Fruit fly (Drosophila melanogaster) whole organism, embryonic: ENCODE measurements around the gene Est-Q.

ENCODE experiments used
- ATbp ChIP-seq: fragments of 200-800 bp; sonication (Bioruptor generic); optimal IDR thresholded peaks from 2 replicates; lab custom pipeline; 2017; ENCODE audit warnings: missing biosample characterization, mild to moderate bottlenecking, missing genetic modification characterization, missing genetic modification reagents
- Blimp-1 ChIP-seq: fragments of 200-800 bp; sonication (Bioruptor generic); optimal IDR thresholded peaks from 3 replicates; lab custom pipeline; 2018; ENCODE audit warnings: missing biosample characterization, missing genetic modification characterization, mild to moderate bottlenecking, moderate library complexity, missing genetic modification reagents
- Bteb2 ChIP-seq: fragments of 200-800 bp; sonication (Bioruptor generic); optimal IDR thresholded peaks from 2 replicates; lab custom pipeline; 2016; ENCODE audit warnings: missing biosample characterization, missing genetic modification characterization
- CG10209 ChIP-seq: fragments of 200-800 bp; sonication (Bioruptor generic); optimal IDR thresholded peaks from 3 replicates; lab custom pipeline; 2017; ENCODE audit warnings: missing biosample characterization, mild to moderate bottlenecking, missing genetic modification characterization, missing genetic modification reagents
- CG10543 ChIP-seq: fragments of 200-800 bp; sonication (Bioruptor generic); optimal IDR thresholded peaks from 3 replicates; lab custom pipeline; 2017; ENCODE audit warnings: missing biosample characterization, mild to moderate bottlenecking, missing genetic modification characterization, moderate library complexity
- CG11085 ChIP-seq: fragments of 200-800 bp; sonication (Bioruptor generic); IDR thresholded peaks from 2 replicates; pipeline ENCODE4 v1.3.6; 2022; ENCODE audit warnings: missing biosample characterization, missing genetic modification characterization
- CG11504 ChIP-seq: fragments of 200-800 bp; sonication (Bioruptor generic); optimal IDR thresholded peaks from 3 replicates; lab custom pipeline; 2019; ENCODE audit warnings: missing biosample characterization, mild to moderate bottlenecking, missing genetic modification characterization, moderate library complexity
- CG12744 ChIP-seq: fragments of 200-800 bp; sonication (Bioruptor generic); optimal IDR thresholded peaks from 2 replicates; lab custom pipeline; 2016; ENCODE audit warnings: missing biosample characterization, missing genetic modification characterization
- CG14441 ChIP-seq: fragments of 200-800 bp; sonication (Bioruptor generic); IDR thresholded peaks from 2 replicates; pipeline ENCODE4 v1.3.6; 2022; ENCODE audit warnings: missing biosample characterization, missing genetic modification characterization
- CG1603 ChIP-seq: fragments of 200-800 bp; sonication (Bioruptor generic); optimal IDR thresholded peaks from 2 replicates; lab custom pipeline; 2019; ENCODE audit warnings: missing biosample characterization, mild to moderate bottlenecking, missing genetic modification characterization, moderate library complexity
- CG16815 ChIP-seq: fragments of 200-800 bp; sonication (Bioruptor generic); optimal IDR thresholded peaks from 3 replicates; lab custom pipeline; 2017; ENCODE audit warnings: missing biosample characterization, mild to moderate bottlenecking, missing genetic modification characterization
- CG17612 ChIP-seq: fragments of 200-800 bp; sonication (Bioruptor generic); IDR thresholded peaks from 2 replicates; pipeline ENCODE4 v1.3.6; 2022; ENCODE audit warnings: missing biosample characterization, missing genetic modification characterization
- CG2678 ChIP-seq: fragments of 200-800 bp; sonication (Bioruptor generic); optimal IDR thresholded peaks from 3 replicates; lab custom pipeline; 2019; ENCODE audit warnings: missing biosample characterization, mild to moderate bottlenecking, missing genetic modification characterization, moderate library complexity
- CG31388 ChIP-seq: fragments of 200-800 bp; sonication (Bioruptor generic); optimal IDR thresholded peaks from 2 replicates; lab custom pipeline; 2016; ENCODE audit warnings: missing biosample characterization, missing genetic modification characterization
- CG6765 ChIP-seq: fragments of 200-800 bp; sonication (Bioruptor generic); optimal IDR thresholded peaks from 3 replicates; lab custom pipeline; 2017; ENCODE audit warnings: missing biosample characterization, mild to moderate bottlenecking, missing genetic modification characterization
- Dip3 ChIP-seq: fragments of 200-800 bp; sonication (Bioruptor generic); optimal IDR thresholded peaks from 3 replicates; lab custom pipeline; 2016; ENCODE audit warnings: missing biosample characterization, missing genetic modification characterization
- Gug ChIP-seq: fragments of 200-800 bp; sonication (Bioruptor generic); IDR thresholded peaks from 4 replicates; pipeline ENCODE4 v1.3.6; 2022; ENCODE audit warnings: missing biosample characterization, missing genetic modification characterization
- HLH54F ChIP-seq: fragments of 200-800 bp; sonication (Bioruptor generic); optimal IDR thresholded peaks from 3 replicates; lab custom pipeline; 2016; ENCODE audit warnings: missing biosample characterization, missing genetic modification characterization
- Hr51 ChIP-seq, 2 experiments: fragments of 200-800 bp; sonication (Bioruptor generic); optimal IDR thresholded peaks; 2 replicates in 1 of 2; 3 replicates in 1 of 2; lab custom pipeline; 2016 to 2018; ENCODE audit warnings: missing biosample characterization in 2 of 2, missing genetic modification characterization in 2 of 2, mild to moderate bottlenecking in 1 of 2, moderate library complexity in 1 of 2
- Kr ChIP-seq: fragments of 200-800 bp; sonication (Bioruptor generic); optimal IDR thresholded peaks from 2 replicates; lab custom pipeline; 2017; ENCODE audit warnings: missing biosample characterization, mild to moderate bottlenecking, missing genetic modification characterization
- MBD-R2 ChIP-seq: fragments of 200-800 bp; sonication (Bioruptor generic); IDR thresholded peaks from 2 replicates; pipeline ENCODE4 v1.3.6; 2022; ENCODE audit warnings: missing biosample characterization, missing genetic modification characterization
- Myb ChIP-seq: fragments of 200-800 bp; sonication (Bioruptor generic); optimal IDR thresholded peaks from 2 replicates; lab custom pipeline; 2016; ENCODE audit warnings: missing biosample characterization, missing genetic modification characterization
- Oaz ChIP-seq: fragments of 200-800 bp; sonication (Bioruptor generic); IDR thresholded peaks from 2 replicates; pipeline ENCODE4 v1.3.6; 2022; ENCODE audit warnings: missing biosample characterization, missing genetic modification characterization
- PHDP ChIP-seq: fragments of 200-800 bp; sonication (Bioruptor generic); optimal IDR thresholded peaks from 3 replicates; lab custom pipeline; 2018; ENCODE audit warnings: missing biosample characterization, mild to moderate bottlenecking, missing genetic modification characterization, moderate library complexity
- Ravus ChIP-seq: fragments of 200-800 bp; sonication (Bioruptor generic); IDR thresholded peaks from 2 replicates; pipeline ENCODE4 v1.3.6; 2022; ENCODE audit warnings: missing biosample characterization, missing genetic modification characterization
- Tbp ChIP-seq: fragments of >200 bp; optimal IDR thresholded peaks from 2 replicates; lab custom pipeline; 2018; ENCODE audit warnings: missing biosample characterization, missing genetic modification characterization
- ac ChIP-seq: fragments of 200-800 bp; sonication (Bioruptor generic); optimal IDR thresholded peaks from 3 replicates; lab custom pipeline; 2017; ENCODE audit warnings: missing biosample characterization, mild to moderate bottlenecking, missing genetic modification characterization
- ato ChIP-seq: fragments of 200-800 bp; sonication (Bioruptor generic); IDR thresholded peaks from 2 replicates; pipeline ENCODE4 v1.3.6; 2022; ENCODE audit warnings: missing biosample characterization, missing genetic modification characterization; ENCODE audit not compliant: partially characterized antibody
- btn ChIP-seq: fragments of 200-800 bp; sonication (Bioruptor generic); optimal IDR thresholded peaks from 2 replicates; lab custom pipeline; 2016; ENCODE audit warnings: missing biosample characterization, missing genetic modification characterization
- cas ChIP-seq: fragments of 200-800 bp; sonication (Bioruptor generic); IDR thresholded peaks from 2 replicates; pipeline ENCODE4 v1.3.6; 2022; ENCODE audit warnings: missing biosample characterization, missing genetic modification characterization
- crc ChIP-seq: fragments of 200-800 bp; sonication (Bioruptor generic); optimal IDR thresholded peaks from 2 replicates; lab custom pipeline; 2016; ENCODE audit warnings: missing biosample characterization, missing genetic modification characterization
- dati ChIP-seq: fragments of 200-800 bp; sonication (Bioruptor generic); IDR thresholded peaks from 2 replicates; pipeline ENCODE4 v1.3.6; 2022; ENCODE audit warnings: missing biosample characterization, missing genetic modification characterization
- dysf ChIP-seq: fragments of 200-800 bp; sonication (Bioruptor generic); IDR thresholded peaks from 3 replicates; pipeline ENCODE4 v1.3.6; 2022; ENCODE audit warnings: missing biosample characterization, missing genetic modification characterization
- ewg ChIP-seq: fragments of 200-800 bp; sonication (Bioruptor generic); optimal IDR thresholded peaks from 3 replicates; lab custom pipeline; 2017; ENCODE audit warnings: mild to moderate bottlenecking, missing biosample characterization, missing genetic modification reagents, missing genetic modification characterization
- inv ChIP-seq: fragments of 200-800 bp; sonication (Bioruptor generic); IDR thresholded peaks from 2 replicates; pipeline ENCODE4 v1.3.6; 2022; ENCODE audit warnings: missing biosample characterization, missing genetic modification characterization; ENCODE audit not compliant: partially characterized antibody
- klu ChIP-seq: fragments of 200-800 bp; sonication (Bioruptor generic); IDR thresholded peaks from 2 replicates; pipeline ENCODE4 v1.3.6; 2022; ENCODE audit warnings: missing biosample characterization, missing genetic modification characterization
- lilli ChIP-seq: fragments of 200-800 bp; sonication (Bioruptor generic); optimal IDR thresholded peaks from 3 replicates; lab custom pipeline; 2016; ENCODE audit warnings: missing biosample characterization, missing genetic modification characterization
- nau ChIP-seq: fragments of 200-800 bp; sonication (Bioruptor generic); optimal IDR thresholded peaks from 3 replicates; lab custom pipeline; 2017; ENCODE audit warnings: missing biosample characterization, mild to moderate bottlenecking, missing genetic modification characterization, missing genetic modification reagents
- org-1 ChIP-seq: fragments of 200-800 bp; sonication (Bioruptor generic); optimal IDR thresholded peaks from 2 replicates; lab custom pipeline; 2017; ENCODE audit warnings: missing biosample characterization, missing genetic modification characterization
- pan ChIP-seq, 4 experiments: fragments of >200 bp in 3 of 4; fragments of 200-800 bp in 1 of 4; sonication (Bioruptor generic) in 1 of 4; optimal IDR thresholded peaks in 3 of 4; IDR thresholded peaks in 1 of 4; 2 replicates each; pipeline versions ENCODE4 v1.3.6 to Lab custom; 2017 to 2022; ENCODE audit warnings: missing biosample characterization in 2 of 4, missing genetic modification characterization in 2 of 4, mixed read lengths in 1 of 4
- pum ChIP-seq: fragments of 200-800 bp; sonication (Bioruptor generic); optimal IDR thresholded peaks from 2 replicates; lab custom pipeline; 2016; ENCODE audit warnings: missing biosample characterization, missing genetic modification characterization
- rib ChIP-seq: fragments of 200-800 bp; sonication (Bioruptor generic); IDR thresholded peaks from 2 replicates; pipeline ENCODE4 v1.3.6; 2022; ENCODE audit warnings: missing biosample characterization, missing genetic modification characterization
- ro ChIP-seq: fragments of 200-800 bp; sonication (Bioruptor generic); IDR thresholded peaks from 2 replicates; pipeline ENCODE4 v1.3.6; 2022; ENCODE audit warnings: missing biosample characterization, missing genetic modification characterization
- row ChIP-seq: fragments of 200-800 bp; sonication (Bioruptor generic); IDR thresholded peaks from 3 replicates; pipeline ENCODE4 v1.3.6; 2022; ENCODE audit warnings: missing biosample characterization, missing genetic modification characterization
- sqz ChIP-seq: fragments of 200-800 bp; sonication (Bioruptor generic); optimal IDR thresholded peaks from 3 replicates; lab custom pipeline; 2018; ENCODE audit warnings: missing biosample characterization, mild to moderate bottlenecking, missing genetic modification characterization
- ttk ChIP-seq: fragments of 200-800 bp; sonication (Bioruptor generic); IDR thresholded peaks from 2 replicates; pipeline ENCODE4 v2.1.2; 2022; ENCODE audit warnings: missing biosample characterization, missing genetic modification characterization
- tx ChIP-seq: fragments of 200-800 bp; sonication (Bioruptor generic); optimal IDR thresholded peaks from 2 replicates; lab custom pipeline; 2016; ENCODE audit warnings: missing biosample characterization, missing genetic modification characterization
- unc-4 ChIP-seq: fragments of 200-800 bp; sonication (Bioruptor generic); IDR thresholded peaks from 2 replicates; pipeline ENCODE4 v1.3.6; 2022; ENCODE audit warnings: missing biosample characterization, missing genetic modification characterization; ENCODE audit not compliant: partially characterized antibody
- vnd ChIP-seq: fragments of 200-800 bp; sonication (Bioruptor generic); IDR thresholded peaks from 3 replicates; pipeline ENCODE4 v1.3.6; 2022; ENCODE audit warnings: missing biosample characterization, missing genetic modification characterization; ENCODE audit not compliant: partially characterized antibody
- zf30C ChIP-seq: fragments of 200-800 bp; sonication (Bioruptor generic); optimal IDR thresholded peaks from 3 replicates; lab custom pipeline; 2018; ENCODE audit warnings: missing biosample characterization, mild to moderate bottlenecking, missing genetic modification characterization
- zfh1 ChIP-seq: fragments of 200-800 bp; sonication (Bioruptor generic); IDR thresholded peaks from 3 replicates; pipeline ENCODE4 v1.3.6; 2022; ENCODE audit warnings: missing biosample characterization, missing genetic modification characterization

The Est-Q gene

DNA sequence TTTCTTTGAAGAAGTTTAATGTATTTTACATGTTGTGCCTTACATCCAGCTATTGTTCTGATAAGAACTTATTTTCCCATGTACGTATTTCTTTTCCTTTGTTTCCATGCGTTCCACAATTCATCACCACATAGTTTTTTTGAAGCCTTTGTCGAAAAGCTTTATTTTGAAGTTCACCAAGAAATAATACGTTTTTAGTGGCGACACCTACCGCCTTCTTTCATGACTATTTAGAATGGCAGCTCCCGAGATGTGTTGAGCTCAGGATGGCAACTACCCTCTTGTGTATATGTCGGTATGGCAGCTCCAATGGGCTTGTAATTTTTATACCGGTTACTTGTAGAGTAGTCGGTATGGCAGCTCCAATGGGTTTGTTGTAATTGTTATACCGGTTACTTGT, 17.4 kb upstream of the Est-Q start (continued):
- TF ChIP-seq CG10209 (GFP tag; lab: Kevin White, UChicago): no peak
- no peak for TF ChIP-seq unc-4 (GFP tag; lab: Robert Waterston, UW)
- TF ChIP-seq lilli: peak; percentile 19
- peak; percentile 25 for TF ChIP-seq PHDP (tag; lab: Kevin White, UChicago)
- TF ChIP-seq CG31388: no peak
- no peak for TF ChIP-seq sqz (GFP tag; lab: Kevin White, UChicago)
- TF ChIP-seq MBD-R2 (GFP tag; lab: Robert Waterston, UW): peak; percentile 19; the same call in 1 of the 2 replicates
- no peak for TF ChIP-seq ato (GFP tag; lab: Robert Waterston, UW)
- no peak for TF ChIP-seq tx (GFP tag; lab: Kevin White, UChicago)
- TF ChIP-seq crc: no peak
- no peak for TF ChIP-seq dysf (GFP tag; lab: Robert Waterston, UW)
- TF ChIP-seq pum (GFP tag; lab: Kevin White, UChicago): peak; percentile 25
- TF ChIP-seq CG11504 (tag; lab: Kevin White, UChicago): no peak
- peak; percentile 17 for TF ChIP-seq Bteb2 (GFP tag; lab: Kevin White, UChicago)
- peak; percentile 20; the same call in 1 of the 3 replicates for TF ChIP-seq row (GFP tag; lab: Robert Waterston, UW)
- no peak for TF ChIP-seq HLH54F (GFP tag; lab: Kevin White, UChicago)
- TF ChIP-seq pan (optimal IDR thresholded peaks at IDR 0.05; lab: Kevin White, UChicago): no peak
- no peak for TF ChIP-seq pan (GFP tag; optimal IDR thresholded peaks at IDR 0.05 in 1 of 2, IDR thresholded peaks at IDR 0.05 in 1 of 2)
- TF ChIP-seq zf30C: no peak
- peak; percentile 63 for TF ChIP-seq CG1603 (tag; lab: Kevin White, UChicago)
- no peak for TF ChIP-seq ewg
- no peak for TF ChIP-seq ac (GFP tag; lab: Kevin White, UChicago)
- no peak for TF ChIP-seq Blimp-1 (GFP tag; lab: Kevin White, UChicago)
- no peak for TF ChIP-seq btn (GFP tag; lab: Kevin White, UChicago)
- TF ChIP-seq Kr: no peak
- TF ChIP-seq Hr51 (GFP tag; optimal IDR thresholded peaks at IDR 0.05; lab: Kevin White, UChicago): peak in 1 of 2 experiments; percentile 25
- TF ChIP-seq ro: no peak
- no peak for TF ChIP-seq nau (GFP tag; lab: Kevin White, UChicago)
- no peak for TF ChIP-seq CG2678 (tag; lab: Kevin White, UChicago)
- no peak for TF ChIP-seq cas
- TF ChIP-seq klu (GFP tag; lab: Robert Waterston, UW): no peak
- no peak for TF ChIP-seq vnd (GFP tag; lab: Robert Waterston, UW)
- TF ChIP-seq CG17612 (GFP tag; lab: Robert Waterston, UW): no peak
- peak; percentile 1 for TF ChIP-seq CG12744
- TF ChIP-seq Tbp (GFP tag; lab: Kevin White, UChicago): peak; percentile 23
- TF ChIP-seq zfh1: no peak
- TF ChIP-seq CG16815 (GFP tag; lab: Kevin White, UChicago): no peak
- no peak for TF ChIP-seq inv (GFP tag; lab: Robert Waterston, UW)
- no peak for TF ChIP-seq CG6765 (GFP tag; lab: Kevin White, UChicago)
- TF ChIP-seq ttk (GFP tag; lab: Robert Waterston, UW): no peak
- peak; percentile 80 for TF ChIP-seq Myb (GFP tag; lab: Kevin White, UChicago)
- no peak for TF ChIP-seq Ravus (GFP tag; lab: Robert Waterston, UW)
- no peak for TF ChIP-seq CG10543 (GFP tag; lab: Kevin White, UChicago)
- no peak for TF ChIP-seq Oaz (GFP tag; lab: Robert Waterston, UW)
- TF ChIP-seq org-1: no peak
- TF ChIP-seq rib (GFP tag; lab: Robert Waterston, UW): no peak
- TF ChIP-seq CG11085: no peak
- TF ChIP-seq CG14441 (GFP tag; lab: Robert Waterston, UW): no peak
- TF ChIP-seq Gug (GFP tag; lab: Robert Waterston, UW): no peak
- TF ChIP-seq dati: no peak
- no peak for TF ChIP-seq Dip3 (GFP tag; lab: Kevin White, UChicago)
- no peak for TF ChIP-seq ATbp (GFP tag; lab: Kevin White, UChicago)
